Worm (Caenorhabditis elegans): ENCODE measurements around the gene rpb-4.

rpb-4 gene

ce11 chrII:7413764-7414163 lies 39.5 kb downstream of the rpb-4 start:
- TF ChIP-seq unc-62 (GFP tag; optimal IDR thresholded peaks at IDR 0.05 in 1 of 2) (peak in 1 of 2 experiments; percentile 96), unc-62 (tag; optimal IDR thresholded peaks at IDR 0.05) (no peak), F49E8.2 (tag; optimal IDR thresholded peaks at IDR 0.05; ENCODE audit: borderline replicate concordance) (no peak), daf-16 (GFP tag; optimal IDR thresholded peaks at IDR 0.05) (no peak), daf-16 (tag; optimal IDR thresholded peaks at IDR 0.05) (no peak), nhr-77 (tag; optimal IDR thresholded peaks at IDR 0.05) (no peak)

ce11 chrII:7419563-7419962 lies 45.3 kb downstream of the rpb-4 start:
- TF ChIP-seq unc-62 (GFP tag; optimal IDR thresholded peaks at IDR 0.05 in 1 of 2) (peak in 1 of 2 experiments; percentile 89), unc-62 (tag; optimal IDR thresholded peaks at IDR 0.05) (no peak), aha-1 (tag) (peak; percentile 97), F49E8.2 (tag; optimal IDR thresholded peaks at IDR 0.05; ENCODE audit: borderline replicate concordance) (no peak)

ce11 chrII:7420157-7420556 lies 45.9 kb downstream of the rpb-4 start:
- TF ChIP-seq daf-16 (GFP tag; optimal IDR thresholded peaks at IDR 0.05) = no peak
- peak; percentile 93 for TF ChIP-seq daf-16 (tag; optimal IDR thresholded peaks at IDR 0.05)
- no peak for TF ChIP-seq nhr-25 (tag; optimal IDR thresholded peaks at IDR 0.05; ENCODE audit: borderline replicate concordance, insufficient read depth)
- TF ChIP-seq zfp-3 (GFP tag; conservative IDR thresholded peaks at IDR 0.05) = no peak
- peak; percentile 69 for TF ChIP-seq nhr-28 (tag; optimal IDR thresholded peaks at IDR 0.05)
- no peak for TF ChIP-seq lin-13 (GFP tag; optimal IDR thresholded peaks at IDR 0.05)
- TF ChIP-seq ceh-82 (tag; optimal IDR thresholded peaks at IDR 0.05) = no peak
- TF ChIP-seq lsy-2 (tag; optimal IDR thresholded peaks at IDR 0.05) = peak in 1 of 2 experiments; percentile 13
- no peak for TF ChIP-seq skn-1 (tag; optimal IDR thresholded peaks at IDR 0.05)
- no peak for TF ChIP-seq rbr-2 (tag; optimal IDR thresholded peaks at IDR 0.05)
- peak; percentile 59 for TF ChIP-seq mep-1 (tag; optimal IDR thresholded peaks at IDR 0.05)
- TF ChIP-seq lin-29 (GFP tag; IDR thresholded peaks at IDR 0.05) = no peak
- no peak for TF ChIP-seq jun-1 (tag; optimal IDR thresholded peaks at IDR 0.05)

- no peak for TF ChIP-seq hmg-1.1 (GFP tag; IDR thresholded peaks at IDR 0.05)
- no peak for TF ChIP-seq daf-16 (GFP tag; optimal IDR thresholded peaks at IDR 0.05)
- no peak for TF ChIP-seq daf-16 (tag; optimal IDR thresholded peaks at IDR 0.05)
- TF ChIP-seq lin-15B (tag; optimal IDR thresholded peaks at IDR 0.05) = no peak
- peak in 1 of 2 experiments; percentile 6 for TF ChIP-seq mdl-1 (tag; optimal IDR thresholded peaks at IDR 0.05)
- TF ChIP-seq mep-1 (tag; optimal IDR thresholded peaks at IDR 0.05) = no peak
- TF ChIP-seq gei-8 (GFP tag; optimal IDR thresholded peaks at IDR 0.05) = no peak
- TF ChIP-seq unc-130 (GFP tag; optimal IDR thresholded peaks at IDR 0.05) = no peak
- no peak for TF ChIP-seq lsy-2 (tag; optimal IDR thresholded peaks at IDR 0.05)
- peak; percentile 94 for TF ChIP-seq nhr-28 (tag; optimal IDR thresholded peaks at IDR 0.05)
- peak; percentile 33 for TF ChIP-seq dmd-6 (GFP tag; IDR thresholded peaks at IDR 0.05)
- TF ChIP-seq unc-62 (GFP tag; optimal IDR thresholded peaks at IDR 0.05 in 1 of 2) = peak in 1 of 2 experiments; percentile 20
- TF ChIP-seq unc-62 (tag; optimal IDR thresholded peaks at IDR 0.05) = no peak
- no peak for TF ChIP-seq nhr-48 (tag; optimal IDR thresholded peaks at IDR 0.05)
- peak; percentile 77 for TF ChIP-seq pqm-1 (tag; optimal IDR thresholded peaks at IDR 0.05)
Observed at ce11 chrII:7420796-7421386, 46.6 kb downstream of the rpb-4 start.

Data from whole organism, L4 larva.